Worm (Caenorhabditis elegans): ENCODE measurements around the gene str-135.
A peak's percentile ranks its signal among the peaks of the same experiment; 100 is the strongest.

The str-135 gene

DNA sequence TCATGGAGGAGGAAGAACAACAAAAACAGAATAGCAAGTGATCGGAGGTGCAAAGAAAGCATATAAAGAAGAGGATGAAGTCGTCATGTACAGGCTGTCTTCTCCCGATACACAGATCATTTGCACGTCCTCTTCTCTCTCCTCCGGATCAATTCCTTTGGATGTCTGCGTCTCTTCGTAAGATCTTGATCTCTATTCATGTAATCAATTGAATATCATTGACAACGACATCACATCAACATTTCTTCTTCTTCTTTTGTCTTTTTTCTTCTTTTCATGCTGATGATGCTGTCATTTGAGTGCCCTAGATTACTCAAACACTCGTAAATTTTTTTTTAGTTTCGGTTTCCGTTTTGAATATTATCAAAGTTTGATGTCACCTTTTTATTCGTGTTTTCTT lies 42.4 kb downstream of the str-135 start, which contains the start of gene rol-3 (continued):
- TF ChIP-seq elt-3 (tag; optimal IDR thresholded peaks at IDR 0.05) (peak in 4 of 6 experiments; percentile 15 to 63 (median 26)), nhr-84 (tag; optimal IDR thresholded peaks at IDR 0.05) (no peak), fkh-4 (tag; optimal IDR thresholded peaks at IDR 0.05; ENCODE audit: borderline replicate concordance) (no peak), mep-1 (tag; optimal IDR thresholded peaks at IDR 0.05) (peak; percentile 9), fkh-8 (tag; optimal IDR thresholded peaks at IDR 0.05) (no peak), sup-37 (GFP tag; optimal IDR thresholded peaks at IDR 0.05) (no peak), unc-130 (tag; optimal IDR thresholded peaks at IDR 0.05) (no peak), lin-13 (GFP tag; optimal IDR thresholded peaks at IDR 0.05) (no peak), C34B4.2 (tag; optimal IDR thresholded peaks at IDR 0.05) (no peak), dpl-1 (GFP tag; optimal IDR thresholded peaks at IDR 0.05) (no peak), ceh-63 (GFP tag; optimal IDR thresholded peaks at IDR 0.05) (no peak), lin-39 (tag; optimal IDR thresholded peaks at IDR 0.05) (no peak), nhr-11 (tag; optimal IDR thresholded peaks at IDR 0.05) (no peak), alr-1 (tag; optimal IDR thresholded peaks at IDR 0.05; ENCODE audit: borderline replicate concordance) (no peak), nhr-20 (tag; optimal IDR thresholded peaks at IDR 0.05) (peak; percentile 16), hlh-17 (GFP tag; optimal IDR thresholded peaks at IDR 0.05; ENCODE audit: borderline replicate concordance) (no peak), aha-1 (tag; optimal IDR thresholded peaks at IDR 0.05) (no peak), tlp-1 (tag; optimal IDR thresholded peaks at IDR 0.05) (no peak), snu-23 (GFP tag; optimal IDR thresholded peaks at IDR 0.05) (peak; percentile 44), nhr-85 (tag) (peak; percentile 63), ces-1 (GFP tag; optimal IDR thresholded peaks at IDR 0.05) (no peak), nhr-47 (tag; optimal IDR thresholded peaks at IDR 0.05) (no peak), egl-13 (tag; optimal IDR thresholded peaks at IDR 0.05) (no peak), sptf-1 (tag; optimal IDR thresholded peaks at IDR 0.05) (no peak), snpc-4 (tag; optimal IDR thresholded peaks at IDR 0.05) (no peak), tbx-2 (tag; optimal IDR thresholded peaks at IDR 0.05) (no peak), ztf-11 (tag; optimal IDR thresholded peaks at IDR 0.05) (no peak), nhr-71 (tag; optimal IDR thresholded peaks at IDR 0.05) (peak; percentile 18), fkh-10 (GFP tag; optimal IDR thresholded peaks at IDR 0.05) (no peak), ceh-82 (tag; optimal IDR thresholded peaks at IDR 0.05) (no peak), blmp-1 (tag; optimal IDR thresholded peaks at IDR 0.05) (peak; percentile 42), sox-4 (tag; optimal IDR thresholded peaks at IDR 0.05) (no peak), mab-9 (GFP tag; IDR thresholded peaks at IDR 0.05) (no peak)

DNA sequence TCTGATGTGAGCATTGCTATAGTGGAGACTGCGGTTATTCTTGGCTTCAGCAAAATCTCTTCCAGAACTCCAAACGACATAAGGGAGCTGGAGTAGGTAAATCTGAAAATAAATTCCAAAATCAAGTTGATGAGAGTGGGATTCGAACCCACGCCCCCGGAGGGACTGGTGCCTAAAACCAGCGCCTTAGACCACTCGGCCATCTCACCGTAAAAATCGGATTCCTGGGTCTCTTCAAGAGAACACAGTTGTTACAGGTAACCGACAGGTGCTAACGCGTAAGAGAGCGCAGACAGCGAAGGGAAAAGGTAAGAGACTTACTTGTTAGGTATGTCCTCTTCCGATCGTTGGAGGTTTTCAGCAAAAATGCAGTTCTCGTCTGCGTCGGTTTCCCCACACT lies 45.3 kb downstream of the str-135 start:
- TF ChIP-seq nhr-76 (tag; optimal IDR thresholded peaks at IDR 0.05) (no peak), efl-1 (optimal IDR thresholded peaks at IDR 0.05) (peak; percentile 29 to 32), efl-1 (GFP tag; optimal IDR thresholded peaks at IDR 0.05 in 1 of 2) (peak; percentile 19 to 71), vab-15 (tag; optimal IDR thresholded peaks at IDR 0.05) (no peak), ces-1 (GFP tag; optimal IDR thresholded peaks at IDR 0.05) (no peak), elt-2 (tag; optimal IDR thresholded peaks at IDR 0.05) (no peak), mep-1 (tag; optimal IDR thresholded peaks at IDR 0.05) (peak; percentile 60), grh-1 (GFP tag; IDR thresholded peaks at IDR 0.05) (no peak), unc-30 (tag; optimal IDR thresholded peaks at IDR 0.05) (no peak), fkh-10 (GFP tag; optimal IDR thresholded peaks at IDR 0.05) (no peak), egl-27 (tag; optimal IDR thresholded peaks at IDR 0.05) (no peak), skn-1 (tag; optimal IDR thresholded peaks at IDR 0.05) (peak; percentile 47), dpl-1 (GFP tag; optimal IDR thresholded peaks at IDR 0.05) (peak in 2 of 3 experiments; percentile 24 to 40), unc-130 (tag; optimal IDR thresholded peaks at IDR 0.05) (no peak), hlh-17 (GFP tag; optimal IDR thresholded peaks at IDR 0.05; ENCODE audit: borderline replicate concordance) (no peak), Y116A8C.19 (tag; optimal IDR thresholded peaks at IDR 0.05; ENCODE audit: borderline replicate concordance) (no peak), nhr-77 (tag; optimal IDR thresholded peaks at IDR 0.05) (peak; percentile 47), rnt-1 (tag; optimal IDR thresholded peaks at IDR 0.05) (no peak), nhr-20 (tag; optimal IDR thresholded peaks at IDR 0.05) (peak; percentile 48), aha-1 (tag; optimal IDR thresholded peaks at IDR 0.05) (no peak), blmp-1 (tag; optimal IDR thresholded peaks at IDR 0.05) (peak; percentile 38), hpl-2 (GFP tag; optimal IDR thresholded peaks at IDR 0.05) (no peak), nhr-19 (GFP tag; conservative IDR thresholded peaks at IDR 0.05) (no peak), F16B12.6 (tag; optimal IDR thresholded peaks at IDR 0.05) (no peak), pag-3 (tag; optimal IDR thresholded peaks at IDR 0.05; ENCODE audit: borderline replicate concordance, insufficient read depth) (no peak), tlp-1 (tag; optimal IDR thresholded peaks at IDR 0.05) (no peak), nhr-71 (tag; optimal IDR thresholded peaks at IDR 0.05) (peak; percentile 49), lin-13 (GFP tag; optimal IDR thresholded peaks at IDR 0.05) (peak; percentile 21), pax-3 (tag; optimal IDR thresholded peaks at IDR 0.05) (no peak), mdl-1 (tag; optimal IDR thresholded peaks at IDR 0.05) (no peak)

All from whole organism, L1 larva.